Worm (Caenorhabditis elegans): Measurements from ENCODE around the gene twk-14.
"Not testable (repeated sequence)": the region's sequence is repeated elsewhere in the genome, so short reads cannot be mapped to it uniquely, and the experiment has no call there.

Gene twk-14

ce11 chrV:12377256-12377655 is 18.2 kb downstream of the twk-14 start, which contains the start of gene K01D12.1:
Gene K01D12.1, plus strand, starts transcription at chrV:12377556.
- no peak for TF ChIP-seq isw-1 (GFP tag; IDR thresholded peaks at IDR 0.05)
- no peak for TF ChIP-seq lin-14 (GFP tag; optimal IDR thresholded peaks at IDR 0.05)
- no peak for TF ChIP-seq hlh-4 (tag; optimal IDR thresholded peaks at IDR 0.05)
- TF ChIP-seq snu-23 (GFP tag; optimal IDR thresholded peaks at IDR 0.05), result no peak
- no peak for TF ChIP-seq alr-1 (tag; optimal IDR thresholded peaks at IDR 0.05; ENCODE audit: borderline replicate concordance)

DNA sequence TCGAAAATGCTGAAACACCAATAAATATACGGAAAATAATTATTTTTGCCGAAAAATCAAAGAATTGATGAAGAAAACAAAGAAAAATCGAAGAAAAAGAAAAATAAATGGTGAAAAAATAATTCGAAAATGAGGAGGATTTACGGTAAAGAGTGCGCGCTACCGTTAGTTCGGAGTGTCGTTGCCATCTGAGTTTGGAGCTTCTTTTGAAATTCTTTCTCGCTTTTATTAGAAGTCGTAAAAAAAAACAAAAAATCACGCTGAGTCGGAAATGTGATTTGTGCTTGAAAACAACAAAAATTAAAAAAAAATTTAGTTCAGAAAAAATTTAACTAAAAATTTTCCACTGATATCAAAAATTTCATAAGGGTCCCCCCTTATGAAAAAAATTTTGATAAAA is 21.3 kb downstream of the twk-14 start, which contains the start of gene F23H12.10:
Gene F23H12.10, minus strand, starts transcription at position 12 of the 400 bp plus-strand sequence.
- not testable (repeated sequence) for TF ChIP-seq skn-1 (tag; optimal IDR thresholded peaks at IDR 0.05); zip-4 (GFP tag; optimal IDR thresholded peaks at IDR 0.05); elt-2 (tag; optimal IDR thresholded peaks at IDR 0.05)

- TF ChIP-seq lin-13 (GFP tag; optimal IDR thresholded peaks at IDR 0.05) (no peak), mef-2 (tag; optimal IDR thresholded peaks at IDR 0.05) (no peak), egl-27 (tag; optimal IDR thresholded peaks at IDR 0.05) (no peak), alr-1 (tag; optimal IDR thresholded peaks at IDR 0.05; ENCODE audit: borderline replicate concordance) (no peak), unc-86 (tag; optimal IDR thresholded peaks at IDR 0.05) (no peak), ceh-63 (GFP tag; optimal IDR thresholded peaks at IDR 0.05) (no peak), snu-23 (GFP tag; optimal IDR thresholded peaks at IDR 0.05) (no peak), nhr-85 (tag) (no peak), lin-35 (GFP tag; optimal IDR thresholded peaks at IDR 0.05) (no peak), dsc-1 (tag; optimal IDR thresholded peaks at IDR 0.05) (no peak), tlp-1 (tag; optimal IDR thresholded peaks at IDR 0.05) (no peak), efl-1 (optimal IDR thresholded peaks at IDR 0.05) (no peak), efl-1 (GFP tag; optimal IDR thresholded peaks at IDR 0.05 in 1 of 2) (no peak)
Observed at ce11 chrV:12371386-12371785, 24.1 kb downstream of the twk-14 start, which contains the start of gene F23H12.7. Gene F23H12.7, plus strand, starts transcription at chrV:12371686.

- TF ChIP-seq nhr-85 (tag), result no peak
- no peak for TF ChIP-seq ceh-88 (GFP tag; IDR thresholded peaks at IDR 0.05)
- TF ChIP-seq ceh-8 (GFP tag; optimal IDR thresholded peaks at IDR 0.05), result no peak
- no peak for TF ChIP-seq mab-9 (GFP tag; IDR thresholded peaks at IDR 0.05)
- TF ChIP-seq fos-1 (tag; optimal IDR thresholded peaks at IDR 0.05), result no peak
- TF ChIP-seq nhr-47 (tag; optimal IDR thresholded peaks at IDR 0.05), result no peak
- TF ChIP-seq snpc-4 (tag; optimal IDR thresholded peaks at IDR 0.05), result no peak
- TF ChIP-seq nhr-19 (GFP tag; conservative IDR thresholded peaks at IDR 0.05), result no peak
- TF ChIP-seq unc-62 (GFP tag; optimal IDR thresholded peaks at IDR 0.05), result no peak
- TF ChIP-seq hlh-4 (tag; optimal IDR thresholded peaks at IDR 0.05), result no peak
- TF ChIP-seq Y116A8C.19 (tag; optimal IDR thresholded peaks at IDR 0.05; ENCODE audit: borderline replicate concordance), result no peak
- TF ChIP-seq skn-1 (tag; optimal IDR thresholded peaks at IDR 0.05), result no peak
- no peak for TF ChIP-seq nhr-71 (tag; optimal IDR thresholded peaks at IDR 0.05)
Observed at ce11 chrV:12369437-12369836, 26.1 kb downstream of the twk-14 start, which contains the start of gene gcy-13. Gene gcy-13, minus strand, starts transcription at chrV:12369537.

ce11 chrV:12365104-12365503 is 30.4 kb downstream of the twk-14 start, which contains the start of gene fipr-2:
Gene fipr-2, plus strand, starts transcription at chrV:12365348.
- TF ChIP-seq ceh-88 (GFP tag; IDR thresholded peaks at IDR 0.05) (no peak), efl-1 (optimal IDR thresholded peaks at IDR 0.05) (no peak), efl-1 (GFP tag; optimal IDR thresholded peaks at IDR 0.05 in 1 of 2) (peak in 1 of 2 experiments; percentile 90)

- TF ChIP-seq lin-14 (GFP tag; optimal IDR thresholded peaks at IDR 0.05), result no peak
- TF ChIP-seq C16A3.4 (tag; optimal IDR thresholded peaks at IDR 0.05), result no peak
- no peak for TF ChIP-seq mdl-1 (tag; optimal IDR thresholded peaks at IDR 0.05)
- TF ChIP-seq nhr-11 (tag; optimal IDR thresholded peaks at IDR 0.05), result no peak
- no peak for TF ChIP-seq snu-23 (GFP tag; optimal IDR thresholded peaks at IDR 0.05)
- no peak for TF ChIP-seq blmp-1 (tag; optimal IDR thresholded peaks at IDR 0.05)
- no peak for TF ChIP-seq ceh-90 (tag; optimal IDR thresholded peaks at IDR 0.05)
- no peak for TF ChIP-seq aly-2 (tag; optimal IDR thresholded peaks at IDR 0.05)
- TF ChIP-seq jun-1 (tag; optimal IDR thresholded peaks at IDR 0.05), result no peak
- no peak for TF ChIP-seq efl-3 (GFP tag; optimal IDR thresholded peaks at IDR 0.05)
- no peak for TF ChIP-seq fkh-10 (GFP tag; optimal IDR thresholded peaks at IDR 0.05)
- no peak for TF ChIP-seq unc-86 (tag; optimal IDR thresholded peaks at IDR 0.05)
- TF ChIP-seq vab-15 (tag; optimal IDR thresholded peaks at IDR 0.05), result no peak
Observed at ce11 chrV:12361644-12362043, 33.9 kb downstream of the twk-14 start, which contains the start of gene fipr-1. Gene fipr-1, minus strand, starts transcription at chrV:12361744.
